Worm (Caenorhabditis elegans): ENCODE results near the gene Y54F10BM.3.

ce11 chrIII:2255522-2255921 lies 26.3 kb upstream of the Y54F10BM.3 start, which contains the start of gene fbxa-71:
- TF ChIP-seq nhr-25 (tag; optimal IDR thresholded peaks at IDR 0.05) (no peak), egl-27 (tag; optimal IDR thresholded peaks at IDR 0.05) (no peak), gmeb-1 (tag; optimal IDR thresholded peaks at IDR 0.05) (no peak), blmp-1 (tag; optimal IDR thresholded peaks at IDR 0.05; ENCODE audit: insufficient read depth) (no peak), snpc-4 (tag; optimal IDR thresholded peaks at IDR 0.05) (no peak), peb-1 (tag; optimal IDR thresholded peaks at IDR 0.05) (no peak), lin-11 (tag; optimal IDR thresholded peaks at IDR 0.05) (no peak), sma-3 (GFP tag; optimal IDR thresholded peaks at IDR 0.05) (no peak), aly-2 (tag; optimal IDR thresholded peaks at IDR 0.05) (no peak), lsy-2 (tag; optimal IDR thresholded peaks at IDR 0.05) (no peak), mdl-1 (tag; optimal IDR thresholded peaks at IDR 0.05) (no peak), fos-1 (tag; optimal IDR thresholded peaks at IDR 0.05) (no peak), mab-5 (tag; optimal IDR thresholded peaks at IDR 0.05) (no peak), unc-39 (tag; optimal IDR thresholded peaks at IDR 0.05) (no peak)

Measured in whole organism, L2 larva.